Worm (Caenorhabditis elegans): Measurements from ENCODE around the gene F02E8.4.

F02E8.4 gene

DNA sequence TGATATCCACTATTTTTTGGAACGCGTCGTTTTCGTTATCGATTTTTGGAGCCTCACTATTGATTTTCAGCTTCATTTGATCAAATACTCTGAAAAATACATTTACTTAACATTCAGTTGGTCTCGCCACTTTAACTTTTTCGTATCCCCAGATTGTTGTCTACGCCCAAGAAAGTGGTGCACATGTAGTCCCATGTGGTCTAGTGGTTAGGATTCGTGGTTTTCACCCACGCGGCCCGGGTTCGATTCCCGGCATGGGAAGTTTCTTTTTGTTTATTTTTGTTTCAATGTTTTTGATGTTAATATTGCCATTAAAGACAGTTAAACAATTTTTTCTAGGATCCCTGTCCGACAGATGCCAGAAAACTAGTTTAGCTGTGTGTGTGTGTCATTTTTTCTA, 9.8 kb upstream of the F02E8.4 start (continued):
- TF ChIP-seq F10E7.11 (tag; optimal IDR thresholded peaks at IDR 0.05) (no peak), hsf-1 (GFP tag; IDR thresholded peaks at IDR 0.05) (no peak)

DNA sequence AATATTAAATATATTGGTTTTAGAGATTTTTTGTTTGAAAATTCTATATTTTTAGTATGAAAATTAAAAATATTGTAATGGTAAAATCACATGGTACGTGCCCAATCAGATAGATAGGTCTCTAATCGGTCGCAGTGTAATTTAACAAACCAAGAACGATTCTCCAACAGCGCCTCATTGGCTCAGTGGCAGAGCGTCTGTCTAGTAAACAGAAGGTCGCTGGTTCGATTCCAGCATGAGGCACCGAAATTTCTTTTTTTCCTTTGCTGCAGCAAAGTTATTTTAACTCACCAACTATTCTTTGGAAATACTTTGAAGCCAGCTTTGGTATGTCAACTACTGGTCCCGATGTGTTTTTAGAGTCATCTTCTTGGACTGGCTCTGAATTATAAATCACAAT, 9.1 kb upstream of the F02E8.4 start:
- TF ChIP-seq chd-7 (tag; optimal IDR thresholded peaks at IDR 0.05), result peak; percentile 27
- TF ChIP-seq Y53F4B.3 (GFP tag; IDR thresholded peaks at IDR 0.05), result 0 out of 2 replicates have a peak, but pooled peaks have one; percentile 17
- TF ChIP-seq ceh-40 (GFP tag; IDR thresholded peaks at IDR 0.05), result no peak
- TF ChIP-seq unc-62 (GFP tag; optimal IDR thresholded peaks at IDR 0.05), result no peak
- TF ChIP-seq attf-6 (GFP tag; IDR thresholded peaks at IDR 0.05), result 0 out of 2 replicates have a peak, but pooled peaks have one; percentile 40
- TF ChIP-seq ztf-6 (GFP tag; IDR thresholded peaks at IDR 0.05), result no peak
- TF ChIP-seq ztf-3 (GFP tag; optimal IDR thresholded peaks at IDR 0.05), result no peak
- TF ChIP-seq sea-2 (GFP tag; IDR thresholded peaks at IDR 0.05), result 0 out of 2 replicates have a peak, but pooled peaks have one; percentile 12
- TF ChIP-seq F10E7.11 (tag; optimal IDR thresholded peaks at IDR 0.05), result no peak
- TF ChIP-seq akir-1 (GFP tag; optimal IDR thresholded peaks at IDR 0.05), result no peak
- no peak; the same call in 1 of the 2 replicates for TF ChIP-seq ztf-28 (GFP tag; IDR thresholded peaks at IDR 0.05)
- TF ChIP-seq ceh-100 (GFP tag; IDR thresholded peaks at IDR 0.05), result no peak
- TF ChIP-seq hmg-1.2 (GFP tag; IDR thresholded peaks at IDR 0.05), result peak; percentile 77
- TF ChIP-seq F37B4.10 (GFP tag; IDR thresholded peaks at IDR 0.05), result no peak
- TF ChIP-seq Y95B8A.8 (GFP tag; IDR thresholded peaks at IDR 0.05), result 0 out of 2 replicates have a peak, but pooled peaks have one; percentile 19
- TF ChIP-seq snpc-1.1 (tag; optimal IDR thresholded peaks at IDR 0.05; ENCODE audit: insufficient read depth), result peak; percentile 62
- no peak for TF ChIP-seq aptf-3 (GFP tag; IDR thresholded peaks at IDR 0.05)
- no peak for TF ChIP-seq nhr-179 (tag; optimal IDR thresholded peaks at IDR 0.05)
- peak; percentile 47 for TF ChIP-seq snpc-3.4 (tag; optimal IDR thresholded peaks at IDR 0.05)
- no peak for TF ChIP-seq mxl-1 (tag; optimal IDR thresholded peaks at IDR 0.05)
- no peak for TF ChIP-seq nhr-120 (GFP tag; IDR thresholded peaks at IDR 0.05)
- TF ChIP-seq ama-1 (optimal IDR thresholded peaks at IDR 0.05), result no peak
- TF ChIP-seq ama-1 (GFP tag; optimal IDR thresholded peaks at IDR 0.05), result peak; percentile 30 to 57
- no peak for TF ChIP-seq T26A5.8 (tag; optimal IDR thresholded peaks at IDR 0.05)
- no peak for TF ChIP-seq ets-4 (GFP tag; optimal IDR thresholded peaks at IDR 0.05)
- peak; percentile 46 for TF ChIP-seq athp-1 (tag; optimal IDR thresholded peaks at IDR 0.05)
- TF ChIP-seq bed-2 (GFP tag; IDR thresholded peaks at IDR 0.05), result no peak
- TF ChIP-seq nfyb-1 (GFP tag; IDR thresholded peaks at IDR 0.05), result peak; percentile 43; the same call in 1 of the 2 replicates
- TF ChIP-seq ceh-79 (tag; optimal IDR thresholded peaks at IDR 0.05), result peak; percentile 25
- peak; percentile 59 for TF ChIP-seq him-1 (tag; optimal IDR thresholded peaks at IDR 0.05)
- TF ChIP-seq C17E4.6 (GFP tag; IDR thresholded peaks at IDR 0.05), result no peak
- peak; percentile 13 for TF ChIP-seq F23B12.7 (tag; optimal IDR thresholded peaks at IDR 0.05; ENCODE audit: insufficient read depth)
- TF ChIP-seq dpl-1 (GFP tag; optimal IDR thresholded peaks at IDR 0.05), result no peak
- peak; percentile 81 for TF ChIP-seq pbrm-1 (GFP tag; IDR thresholded peaks at IDR 0.05)
- TF ChIP-seq efl-1 (GFP tag; optimal IDR thresholded peaks at IDR 0.05), result no peak
- no peak for TF ChIP-seq egl-18 (GFP tag; IDR thresholded peaks at IDR 0.05)
- no peak for TF ChIP-seq ceh-58 (GFP tag; IDR thresholded peaks at IDR 0.05)
- no peak for TF ChIP-seq nfya-1 (tag; optimal IDR thresholded peaks at IDR 0.05; ENCODE audit: borderline replicate concordance, insufficient read depth)
- no peak for TF ChIP-seq F33H1.4 (GFP tag; IDR thresholded peaks at IDR 0.05)
- TF ChIP-seq zim-3 (tag; optimal IDR thresholded peaks at IDR 0.05), result no peak
- TF ChIP-seq pha-4 (tag; optimal IDR thresholded peaks at IDR 0.05), result no peak
- TF ChIP-seq sdz-38 (tag; optimal IDR thresholded peaks at IDR 0.05), result no peak
- peak; percentile 2 for TF ChIP-seq dpff-1 (tag; optimal IDR thresholded peaks at IDR 0.05)
- no peak for TF ChIP-seq ztf-22 (GFP tag; optimal IDR thresholded peaks at IDR 0.05)
- no peak for TF ChIP-seq aptf-2 (GFP tag; conservative IDR thresholded peaks at IDR 0.05)
- no peak for TF ChIP-seq B0035.1 (tag; optimal IDR thresholded peaks at IDR 0.05)
- TF ChIP-seq D2030.7 (GFP tag; IDR thresholded peaks at IDR 0.05), result peak; percentile 77
